Fruit fly (Drosophila melanogaster) whole organism: ENCODE results near the gene pkaap.

Experiments used
- CG8478 ChIP-seq: fragments of >200 bp; optimal IDR thresholded peaks from 2 replicates; lab custom pipeline; 2018; ENCODE audit warnings: inconsistent platforms
- Dll ChIP-seq: fragments of >200 bp; optimal IDR thresholded peaks from 2 replicates; lab custom pipeline; 2017
- EcR ChIP-seq, 2 experiments: fragments of >200 bp; optimal IDR thresholded peaks; 2 replicates each; lab custom pipeline; 2017; ENCODE audit warnings: missing biosample characterization in 2 of 2, missing genetic modification characterization in 2 of 2, missing genetic modification reagents in 2 of 2
- pan ChIP-seq: fragments of >200 bp; optimal IDR thresholded peaks from 2 replicates; lab custom pipeline; 2017
- psq ChIP-seq: fragments of >200 bp; optimal IDR thresholded peaks from 2 replicates; lab custom pipeline; 2017
- usp ChIP-seq: fragments of >200 bp; optimal IDR thresholded peaks from 2 replicates; lab custom pipeline; 2017; ENCODE audit warnings: missing biosample characterization, missing genetic modification characterization, mixed read lengths

The pkaap gene

dm6 chr2L:16276820-16277219 is 11.3 kb upstream of the pkaap start:
- TF ChIP-seq usp (GFP tag; lab: Kevin White, UChicago): no peak
- no peak for TF ChIP-seq psq (lab: Kevin White, UChicago)
- no peak for TF ChIP-seq Dll
- no peak for TF ChIP-seq pan
- no peak for TF ChIP-seq CG8478 (lab: Kevin White, UChicago)
- TF ChIP-seq EcR (GFP tag; optimal IDR thresholded peaks at IDR 0.05; lab: Kevin White, UChicago): no peak

- TF ChIP-seq psq (lab: Kevin White, UChicago) (no peak), pan (no peak), usp (GFP tag; lab: Kevin White, UChicago) (no peak), EcR (GFP tag; optimal IDR thresholded peaks at IDR 0.05; lab: Kevin White, UChicago) (no peak)
Observed at dm6 chr2L:16277922-16278321, 10.2 kb upstream of the pkaap start.

- no peak for TF ChIP-seq usp (GFP tag; lab: Kevin White, UChicago)
- no peak for TF ChIP-seq psq (lab: Kevin White, UChicago)
- no peak for TF ChIP-seq CG8478 (lab: Kevin White, UChicago)
- no peak for TF ChIP-seq pan
- no peak for TF ChIP-seq Dll
- no peak for TF ChIP-seq EcR (GFP tag; optimal IDR thresholded peaks at IDR 0.05; lab: Kevin White, UChicago)
Observed at dm6 chr2L:16278842-16279241, 9.2 kb upstream of the pkaap start.

dm6 chr2L:16279774-16280252 is 8.3 kb upstream of the pkaap start:
- TF ChIP-seq pan (no peak), EcR (GFP tag; optimal IDR thresholded peaks at IDR 0.05; lab: Kevin White, UChicago) (no peak), CG8478 (lab: Kevin White, UChicago) (no peak), Dll (no peak), psq (lab: Kevin White, UChicago) (no peak), usp (GFP tag; lab: Kevin White, UChicago) (no peak)

- TF ChIP-seq usp (GFP tag; lab: Kevin White, UChicago) (no peak), Dll (peak; percentile 45)
Observed at dm6 chr2L:16281419-16282076, 6.5 kb upstream of the pkaap start.

dm6 chr2L:16282077-16282471 is 6.0 kb upstream of the pkaap start:
- TF ChIP-seq pan (no peak), psq (lab: Kevin White, UChicago) (no peak), EcR (GFP tag; optimal IDR thresholded peaks at IDR 0.05; lab: Kevin White, UChicago) (peak in 1 of 2 experiments; percentile 78), usp (GFP tag; lab: Kevin White, UChicago) (no peak), Dll (no peak), CG8478 (lab: Kevin White, UChicago) (no peak)

- TF ChIP-seq EcR (GFP tag; optimal IDR thresholded peaks at IDR 0.05; lab: Kevin White, UChicago) (peak in 1 of 2 experiments; percentile 15), pan (no peak), CG8478 (lab: Kevin White, UChicago) (no peak)
Observed at dm6 chr2L:16282856-16283255, 5.2 kb upstream of the pkaap start.

dm6 chr2L:16284306-16285299 is 3.5 kb upstream of the pkaap start:
- TF ChIP-seq CG8478 (lab: Kevin White, UChicago) (peak; percentile 58), psq (lab: Kevin White, UChicago) (no peak), EcR (GFP tag; optimal IDR thresholded peaks at IDR 0.05; lab: Kevin White, UChicago) (peak in 1 of 2 experiments; percentile 45), Dll (peak; percentile 76)

- TF ChIP-seq Dll: no peak
- TF ChIP-seq usp (GFP tag; lab: Kevin White, UChicago): no peak
- TF ChIP-seq EcR (GFP tag; optimal IDR thresholded peaks at IDR 0.05; lab: Kevin White, UChicago): no peak
- TF ChIP-seq psq (lab: Kevin White, UChicago): no peak
- no peak for TF ChIP-seq pan
- TF ChIP-seq CG8478 (lab: Kevin White, UChicago): no peak
Observed at dm6 chr2L:16285692-16286359, 2.3 kb upstream of the pkaap start.

dm6 chr2L:16286360-16287005 is 1.6 kb upstream of the pkaap start:
- TF ChIP-seq psq (lab: Kevin White, UChicago) (no peak), Dll (peak; percentile 67)

- TF ChIP-seq usp (GFP tag; lab: Kevin White, UChicago): no peak
- no peak for TF ChIP-seq Dll
- TF ChIP-seq CG8478 (lab: Kevin White, UChicago): no peak
- no peak for TF ChIP-seq EcR (GFP tag; optimal IDR thresholded peaks at IDR 0.05; lab: Kevin White, UChicago)
- TF ChIP-seq psq (lab: Kevin White, UChicago): no peak
- no peak for TF ChIP-seq pan
Observed at dm6 chr2L:16287006-16287601, 986 bp upstream of the pkaap start.
